Worm (Caenorhabditis elegans) whole organism, young adult: ENCODE results near the gene Y39B6A.43.

ENCODE experiments used
- B0035.1 ChIP-seq: sonication (generic microtip); optimal IDR thresholded peaks from 2 replicates; lab custom pipeline; 2016; ENCODE audit warnings: missing genetic modification characterization, mild to moderate bottlenecking, missing compliant biosample characterization, missing genotype, missing genetic modification reagents
- F23B12.7 ChIP-seq: sonication (generic microtip); optimal IDR thresholded peaks from 2 replicates; lab custom pipeline; 2017; ENCODE audit warnings: missing genetic modification characterization, mild to moderate bottlenecking, missing compliant biosample characterization, antibody characterized with exemption, moderate library complexity; ENCODE audit not compliant: insufficient read depth
- F33H1.4 ChIP-seq: fragments of 200-800 bp; sonication (Bioruptor generic); IDR thresholded peaks from 2 replicates; pipeline ENCODE4 v1.3.6; 2022; ENCODE audit warnings: missing genetic modification reagents, missing genetic modification characterization, missing compliant biosample characterization
- F37B4.10 ChIP-seq: fragments of 200-800 bp; sonication (Bioruptor generic); IDR thresholded peaks from 2 replicates; pipeline ENCODE4 v1.3.6; 2022; ENCODE audit warnings: missing genetic modification characterization, missing compliant biosample characterization
- F52B5.7 ChIP-seq: sonication (generic microtip); optimal IDR thresholded peaks from 2 replicates; lab custom pipeline; 2016; ENCODE audit warnings: mild to moderate bottlenecking, missing genetic modification characterization, missing compliant biosample characterization
- K12H6.12 ChIP-seq: fragments of 200-800 bp; sonication (Bioruptor generic); optimal IDR thresholded peaks from 2 replicates; lab custom pipeline; 2018; ENCODE audit warnings: mild to moderate bottlenecking, missing genetic modification characterization, missing compliant biosample characterization
- Y79H2A.3 ChIP-seq: fragments of 200-800 bp; sonication (Bioruptor generic); conservative IDR thresholded peaks from 2 replicates; pipeline ENCODE4 v1.3.6; 2022; ENCODE audit warnings: missing genetic modification reagents, missing genetic modification characterization, missing compliant biosample characterization
- ZK185.1 ChIP-seq: sonication (generic microtip); optimal IDR thresholded peaks from 2 replicates; lab custom pipeline; 2016; ENCODE audit warnings: mild to moderate bottlenecking, missing genetic modification characterization, missing compliant biosample characterization; ENCODE audit not compliant: poor library complexity, severe bottlenecking
- athp-1 ChIP-seq: sonication (generic microtip); optimal IDR thresholded peaks from 2 replicates; lab custom pipeline; 2017; ENCODE audit warnings: mild to moderate bottlenecking, missing genetic modification characterization, missing compliant biosample characterization
- cebp-1 ChIP-seq, 2 experiments: fragments of 200-800 bp in 1 of 2; sonication (Bioruptor generic) in 1 of 2; sonication (generic microtip) in 1 of 2; IDR thresholded peaks in 1 of 2; optimal IDR thresholded peaks in 1 of 2; 2 replicates each; pipeline versions ENCODE4 v1.3.6 to Lab custom; 2017 to 2022; ENCODE audit warnings: missing compliant biosample characterization in 2 of 2, missing genetic modification characterization in 2 of 2, mild to moderate bottlenecking in 1 of 2, missing genetic modification reagents in 1 of 2, moderate library complexity in 1 of 2
- dpff-1 ChIP-seq: sonication (generic microtip); optimal IDR thresholded peaks from 2 replicates; lab custom pipeline; 2017; ENCODE audit warnings: mild to moderate bottlenecking, missing genetic modification characterization, missing compliant biosample characterization
- dpl-1 ChIP-seq: fragments of 150-350 bp; optimal IDR thresholded peaks from 2 replicates; lab custom pipeline; 2014; ENCODE audit warnings: missing biosample characterization, missing genetic modification reagents, missing genetic modification characterization
- egl-18 ChIP-seq: fragments of 200-800 bp; sonication (Bioruptor generic); IDR thresholded peaks from 2 replicates; pipeline ENCODE4 v1.3.6; 2022; ENCODE audit warnings: missing genetic modification reagents, missing genetic modification characterization, missing compliant biosample characterization
- egrh-3 ChIP-seq: fragments of 200-800 bp; sonication (Bioruptor generic); IDR thresholded peaks from 2 replicates; pipeline ENCODE4 v1.3.6; 2022; ENCODE audit warnings: missing genetic modification reagents, missing genetic modification characterization, missing compliant biosample characterization
- ets-4 ChIP-seq: fragments of 200-800 bp; sonication (Bioruptor generic); optimal IDR thresholded peaks from 2 replicates; lab custom pipeline; 2018; ENCODE audit warnings: mild to moderate bottlenecking, missing genetic modification characterization, missing compliant biosample characterization
- hlh-12 ChIP-seq: sonication (generic microtip); optimal IDR thresholded peaks from 2 replicates; lab custom pipeline; 2016; ENCODE audit warnings: missing genetic modification characterization, missing compliant biosample characterization
- hmg-1.2 ChIP-seq: fragments of 200-800 bp; sonication (Bioruptor generic); IDR thresholded peaks from 2 replicates; pipeline ENCODE4 v1.3.6; 2022; ENCODE audit warnings: missing genetic modification reagents, missing genetic modification characterization, missing compliant biosample characterization
- hsf-1 ChIP-seq: fragments of 200-800 bp; sonication (Bioruptor generic); IDR thresholded peaks from 2 replicates; pipeline ENCODE4 v1.3.6; 2022; ENCODE audit warnings: missing genetic modification reagents, missing genetic modification characterization, missing compliant biosample characterization
- madf-10 ChIP-seq: sonication (generic microtip); optimal IDR thresholded peaks from 2 replicates; lab custom pipeline; 2016; ENCODE audit warnings: mild to moderate bottlenecking, missing genetic modification characterization, missing compliant biosample characterization
- madf-6 ChIP-seq: fragments of 200-800 bp; sonication (Bioruptor generic); IDR thresholded peaks from 2 replicates; pipeline ENCODE4 v1.3.6; 2022; ENCODE audit warnings: missing genetic modification reagents, missing genetic modification characterization, missing compliant biosample characterization
- madf-8 ChIP-seq: fragments of 200-800 bp; sonication (Bioruptor generic); conservative IDR thresholded peaks from 2 replicates; pipeline ENCODE4 v1.3.6; 2022; ENCODE audit warnings: missing genetic modification reagents, missing genetic modification characterization, missing compliant biosample characterization
- mxl-1 ChIP-seq: sonication (generic microtip); optimal IDR thresholded peaks from 2 replicates; lab custom pipeline; 2016; ENCODE audit warnings: missing genetic modification characterization, missing compliant biosample characterization
- nfya-1 ChIP-seq: sonication (generic microtip); optimal IDR thresholded peaks from 2 replicates; lab custom pipeline; 2017; ENCODE audit warnings: antibody characterized with exemption, missing compliant biosample characterization, missing genetic modification characterization, borderline replicate concordance; ENCODE audit not compliant: insufficient read depth
- nfyb-1 ChIP-seq: fragments of 200-800 bp; sonication (Bioruptor generic); IDR thresholded peaks from 2 replicates; pipeline ENCODE4 v1.3.6; 2022; ENCODE audit warnings: missing genetic modification reagents, missing genetic modification characterization, missing compliant biosample characterization
- nhr-120 ChIP-seq: fragments of 200-800 bp; sonication (Bioruptor generic); IDR thresholded peaks from 2 replicates; pipeline ENCODE4 v1.3.6; 2022; ENCODE audit warnings: missing genetic modification characterization, missing compliant biosample characterization
- nhr-80 ChIP-seq: sonication (generic microtip); optimal IDR thresholded peaks from 2 replicates; lab custom pipeline; 2016; ENCODE audit warnings: missing genetic modification characterization, missing compliant biosample characterization
- nhr-90 ChIP-seq: sonication (generic microtip); optimal IDR thresholded peaks from 2 replicates; lab custom pipeline; 2016; ENCODE audit warnings: missing genotype, mild to moderate bottlenecking, missing genetic modification characterization, missing compliant biosample characterization
- snpc-3.4 ChIP-seq: sonication (generic microtip); optimal IDR thresholded peaks from 2 replicates; lab custom pipeline; 2017; ENCODE audit warnings: missing genetic modification characterization, mild to moderate bottlenecking, missing compliant biosample characterization, antibody characterized with exemption, moderate library complexity, missing genotype, missing genetic modification reagents
- snpc-4 ChIP-seq, 5 experiments: fragments of 150-350 bp in 1 of 5; sonication (generic microtip) in 4 of 5; optimal IDR thresholded peaks; 2 replicates each; lab custom pipeline; 2014 to 2018; ENCODE audit warnings: missing genetic modification characterization in 5 of 5, missing biosample characterization in 3 of 5, antibody characterized with exemption in 2 of 5, mild to moderate bottlenecking in 2 of 5, missing compliant biosample characterization in 2 of 5, missing genotype in 2 of 5, moderate library complexity in 2 of 5, missing genetic modification reagents in 1 of 5
- somi-1 ChIP-seq: fragments of 200-800 bp; sonication (Bioruptor generic); optimal IDR thresholded peaks from 2 replicates; lab custom pipeline; 2018; ENCODE audit warnings: mild to moderate bottlenecking, missing genetic modification characterization, missing compliant biosample characterization
- xnd-1 ChIP-seq: sonication (generic microtip); optimal IDR thresholded peaks from 2 replicates; lab custom pipeline; 2016; ENCODE audit warnings: missing genotype, missing genetic modification reagents, missing genetic modification characterization, missing compliant biosample characterization
- ztf-26 ChIP-seq: sonication (generic microtip); optimal IDR thresholded peaks from 2 replicates; lab custom pipeline; 2017; ENCODE audit warnings: missing genetic modification characterization, missing compliant biosample characterization

Y39B6A.43 gene

ce11 chrV:18969590-18970105, 2.0 kb upstream of the Y39B6A.43 start, which contains the start of gene Y39B6A.42 (continued):
- no peak for TF ChIP-seq dpl-1 (GFP tag; lab: Kevin White, UChicago)
- peak; percentile 53 for TF ChIP-seq madf-8 (GFP tag; lab: Robert Waterston, UW)
- peak; percentile 87 for TF ChIP-seq madf-6 (GFP tag; lab: Robert Waterston, UW)
- no peak for TF ChIP-seq B0035.1 (tag; lab: Kevin White, UChicago)
- peak; percentile 60 for TF ChIP-seq snpc-3.4 (tag; lab: Kevin White, UChicago)

- TF ChIP-seq somi-1 (no peak), egl-18 (no peak), hsf-1 (GFP tag; lab: Robert Waterston, UW) (no peak), snpc-4 (GFP tag; optimal IDR thresholded peaks at IDR 0.05; lab: Kevin White, UChicago) (no peak), snpc-4 (tag; optimal IDR thresholded peaks at IDR 0.05; lab: Kevin White, UChicago) (no peak), nfya-1 (tag; lab: Kevin White, UChicago) (no peak), nhr-120 (GFP tag; lab: Robert Waterston, UW) (no peak), F33H1.4 (GFP tag; lab: Robert Waterston, UW) (no peak), mxl-1 (no peak), egrh-3 (GFP tag; lab: Robert Waterston, UW) (no peak), madf-10 (tag; lab: Kevin White, UChicago) (no peak), athp-1 (no peak), ZK185.1 (tag; lab: Kevin White, UChicago) (no peak)
These were observed 7.6 kb downstream of the Y39B6A.43 start, which contains the start of gene ztf-20 for ce11 chrV:18960072-18960471. Gene ztf-20, minus strand, starts transcription at chrV:18960172.

- TF ChIP-seq hlh-12 (no peak), nhr-80 (tag; lab: Kevin White, UChicago) (peak; percentile 39)
These were observed 10.3 kb downstream of the Y39B6A.43 start, which contains the start of gene hrg-10 for ce11 chrV:18957267-18957843. Gene hrg-10, minus strand, starts transcription at chrV:18957317.

ce11 chrV:18940341-18940740, 27.3 kb downstream of the Y39B6A.43 start, which contains the start of gene Y80D3A.8:
Gene Y80D3A.8, plus strand, starts transcription at chrV:18940641.
- TF ChIP-seq ets-4 (GFP tag; lab: Kevin White, UChicago) (no peak), K12H6.12 (tag; lab: Kevin White, UChicago) (no peak), ZK185.1 (tag; lab: Kevin White, UChicago) (no peak), mxl-1 (no peak), ztf-26 (tag; lab: Kevin White, UChicago) (no peak), cebp-1 (GFP tag; IDR thresholded peaks at IDR 0.05; lab: Robert Waterston, UW) (no peak), cebp-1 (tag; optimal IDR thresholded peaks at IDR 0.05; lab: Kevin White, UChicago) (no peak), somi-1 (no peak), nfyb-1 (no peak), xnd-1 (tag; lab: Kevin White, UChicago) (no peak), F37B4.10 (GFP tag; lab: Robert Waterston, UW) (no peak), Y79H2A.3 (GFP tag; lab: Robert Waterston, UW) (no peak), nhr-90 (tag; lab: Kevin White, UChicago) (no peak), hmg-1.2 (GFP tag; lab: Robert Waterston, UW) (no peak), F23B12.7 (tag; lab: Kevin White, UChicago) (no peak), dpff-1 (tag; lab: Kevin White, UChicago) (no peak), F52B5.7 (tag; lab: Kevin White, UChicago) (no peak)
